Worm (Caenorhabditis elegans): ENCODE results near the gene nhr-42.

Gene nhr-42

DNA sequence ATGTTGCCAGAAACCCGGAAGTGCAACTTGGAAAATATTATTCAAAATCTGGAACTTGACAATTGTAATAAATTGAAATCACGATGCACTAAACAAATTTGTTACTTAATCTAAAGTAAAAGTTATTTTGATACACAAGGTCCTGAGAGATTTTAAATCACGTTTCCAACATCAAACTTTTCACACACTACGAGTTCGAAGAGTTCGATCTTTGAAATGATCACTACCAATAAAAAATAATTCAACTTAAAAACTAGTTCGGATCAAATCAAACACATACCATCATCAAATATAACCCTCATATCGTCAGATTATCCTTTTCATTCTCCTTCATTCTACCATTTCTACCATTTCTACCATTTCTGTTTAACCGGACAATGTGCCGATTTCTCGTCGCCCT, 7.3 kb downstream of the nhr-42 start, which contains the start of gene spig-10:
Gene spig-10 (plus strand): TSS at position 301 of the 400 bp plus-strand sequence.
- TF ChIP-seq Y22D7AL.16 (tag; optimal IDR thresholded peaks at IDR 0.05) (no peak), K09A11.1 (tag; optimal IDR thresholded peaks at IDR 0.05; ENCODE audit: insufficient read depth) (no peak), hlh-8 (tag; optimal IDR thresholded peaks at IDR 0.05) (no peak), pha-2 (tag; optimal IDR thresholded peaks at IDR 0.05) (no peak)

DNA sequence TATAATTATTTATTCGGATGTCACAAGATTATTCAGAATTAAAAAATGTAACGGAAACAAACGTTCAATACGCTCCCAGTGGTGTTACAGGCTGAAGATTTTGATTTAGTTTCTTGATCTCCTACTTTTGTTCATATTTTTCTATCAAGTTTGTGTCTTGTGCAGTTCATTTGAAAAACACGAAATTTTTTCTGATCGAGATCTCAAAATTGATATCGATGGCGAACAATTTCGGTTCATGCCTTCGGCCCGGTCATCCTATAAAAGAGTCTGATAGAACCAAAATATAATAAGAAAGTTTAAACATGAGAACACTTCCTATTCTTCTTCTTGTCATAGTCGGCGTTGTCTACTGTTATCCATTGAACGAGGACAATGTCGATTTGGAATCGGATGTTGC, 8.7 kb downstream of the nhr-42 start, which contains the start of gene drd-10:
Gene drd-10 (plus strand): TSS at position 301 of the 400 bp plus-strand sequence.
- TF ChIP-seq ref-2 (tag; optimal IDR thresholded peaks at IDR 0.05) (no peak), ahr-1 (tag; optimal IDR thresholded peaks at IDR 0.05) (no peak), ama-1 (optimal IDR thresholded peaks at IDR 0.05) (no peak), nhr-11 (tag; optimal IDR thresholded peaks at IDR 0.05) (no peak), madf-2 (tag; optimal IDR thresholded peaks at IDR 0.05) (no peak), pax-1 (tag; optimal IDR thresholded peaks at IDR 0.05) (no peak), odd-2 (tag; optimal IDR thresholded peaks at IDR 0.05) (no peak), ets-4 (tag; optimal IDR thresholded peaks at IDR 0.05) (no peak), ceh-18 (tag; optimal IDR thresholded peaks at IDR 0.05) (no peak), elt-2 (tag; optimal IDR thresholded peaks at IDR 0.05) (no peak), mec-3 (tag; optimal IDR thresholded peaks at IDR 0.05; ENCODE audit: borderline replicate concordance) (no peak), ceh-14 (tag; optimal IDR thresholded peaks at IDR 0.05) (no peak)

DNA sequence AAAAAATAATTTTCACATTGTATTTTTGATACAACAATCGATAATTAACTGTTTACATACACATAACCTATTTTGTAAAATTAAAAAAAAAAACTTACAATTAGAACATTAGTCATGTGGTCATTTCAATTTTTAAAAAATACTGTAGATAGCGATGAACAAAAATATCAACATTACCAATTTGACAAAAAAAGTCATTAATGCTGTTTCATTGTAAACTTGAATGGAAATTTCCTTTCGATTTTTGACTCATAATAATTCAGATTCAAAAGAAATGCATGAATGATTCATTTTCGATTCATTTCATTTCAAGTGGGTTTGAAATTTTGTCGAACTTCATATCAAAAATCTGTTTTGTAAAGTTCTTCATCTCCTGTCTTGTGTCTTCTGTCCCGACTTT, 10.8 kb downstream of the nhr-42 start, which contains the start of gene C33G8.2:
Gene C33G8.2 (plus strand): TSS at position 301 of the 400 bp plus-strand sequence.
- no peak for TF ChIP-seq rnt-1 (tag; optimal IDR thresholded peaks at IDR 0.05)
- no peak for TF ChIP-seq hlh-30 (tag; optimal IDR thresholded peaks at IDR 0.05; ENCODE audit: insufficient read depth)
- TF ChIP-seq K02D7.2 (tag; optimal IDR thresholded peaks at IDR 0.05), result no peak
- no peak for TF ChIP-seq T23F11.4 (GFP tag; optimal IDR thresholded peaks at IDR 0.05)
- TF ChIP-seq mec-3 (tag; optimal IDR thresholded peaks at IDR 0.05; ENCODE audit: borderline replicate concordance), result no peak
- no peak for TF ChIP-seq ahr-1 (tag; optimal IDR thresholded peaks at IDR 0.05)
- no peak for TF ChIP-seq sdc-2 (tag; optimal IDR thresholded peaks at IDR 0.05)
- no peak for TF ChIP-seq pax-1 (tag; optimal IDR thresholded peaks at IDR 0.05)
- no peak for TF ChIP-seq pag-3 (tag; optimal IDR thresholded peaks at IDR 0.05; ENCODE audit: borderline replicate concordance)
- no peak for TF ChIP-seq fax-1 (tag; optimal IDR thresholded peaks at IDR 0.05)
- TF ChIP-seq hlh-15 (tag; optimal IDR thresholded peaks at IDR 0.05), result no peak
- TF ChIP-seq pros-1 (tag; optimal IDR thresholded peaks at IDR 0.05), result no peak
- TF ChIP-seq ztf-16 (tag; optimal IDR thresholded peaks at IDR 0.05), result no peak
- no peak for TF ChIP-seq unc-86 (tag; optimal IDR thresholded peaks at IDR 0.05)
- TF ChIP-seq dve-1 (tag; optimal IDR thresholded peaks at IDR 0.05), result no peak
- TF ChIP-seq ceh-14 (tag; optimal IDR thresholded peaks at IDR 0.05), result no peak
- no peak for TF ChIP-seq ama-1 (optimal IDR thresholded peaks at IDR 0.05)
- TF ChIP-seq pha-2 (tag; optimal IDR thresholded peaks at IDR 0.05), result no peak
- no peak for TF ChIP-seq ceh-2 (tag; optimal IDR thresholded peaks at IDR 0.05)
- no peak for TF ChIP-seq syd-9 (tag; optimal IDR thresholded peaks at IDR 0.05)

DNA sequence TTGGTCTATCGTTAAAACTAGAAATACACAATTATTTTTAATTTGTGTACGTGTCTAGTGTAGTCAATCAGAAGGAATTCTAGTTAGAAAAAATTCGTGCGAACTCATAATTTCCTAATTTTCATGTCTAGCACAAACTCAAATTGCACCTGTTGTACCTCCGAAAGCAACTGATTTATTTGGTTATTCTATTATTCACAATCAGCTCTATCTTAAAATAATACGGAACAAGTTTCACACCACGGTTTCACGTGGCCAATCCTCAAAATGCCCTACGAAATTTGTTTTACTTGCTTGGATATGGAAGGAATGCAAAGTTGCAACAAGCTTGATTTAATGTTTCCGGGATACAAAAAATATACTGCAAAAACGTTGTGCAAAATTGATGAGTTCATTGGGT, 14.0 kb downstream of the nhr-42 start, which contains the start of gene srw-127:
Gene srw-127 (plus strand): TSS at position 301 of the 400 bp plus-strand sequence.
- no peak for TF ChIP-seq T23F11.4 (GFP tag; optimal IDR thresholded peaks at IDR 0.05)
- no peak for TF ChIP-seq nfya-1 (tag; optimal IDR thresholded peaks at IDR 0.05)

DNA sequence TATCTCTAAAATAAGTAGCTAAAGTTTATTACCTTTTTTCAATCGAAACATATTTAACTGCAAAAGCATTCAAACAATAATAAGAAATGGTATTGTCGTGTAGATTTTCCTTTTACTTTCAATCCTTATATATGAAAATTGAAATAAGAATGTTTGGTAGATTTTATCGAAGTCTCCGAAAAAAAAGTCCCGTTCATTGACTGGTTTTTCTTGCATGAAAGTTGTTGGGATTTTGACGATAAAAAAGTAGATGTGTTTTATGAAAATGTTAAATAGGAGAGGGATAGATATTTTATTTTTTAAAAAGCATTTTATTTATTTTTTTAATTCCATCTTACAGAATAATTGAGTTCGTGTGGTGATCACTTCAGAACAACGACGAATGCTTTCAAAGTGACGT, 17.3 kb downstream of the nhr-42 start, which contains the start of gene C33G8.13:
Gene C33G8.13 (minus strand): TSS at position 101 of the 400 bp plus-strand sequence.
- TF ChIP-seq K09A11.1 (tag; optimal IDR thresholded peaks at IDR 0.05; ENCODE audit: insufficient read depth) (no peak), lim-6 (tag; optimal IDR thresholded peaks at IDR 0.05) (no peak), ceh-19 (GFP tag; optimal IDR thresholded peaks at IDR 0.05) (no peak), pha-2 (tag; optimal IDR thresholded peaks at IDR 0.05) (no peak), pag-3 (tag; optimal IDR thresholded peaks at IDR 0.05; ENCODE audit: borderline replicate concordance) (no peak), K02D7.2 (tag; optimal IDR thresholded peaks at IDR 0.05) (no peak), hlh-6 (tag; optimal IDR thresholded peaks at IDR 0.05) (no peak), madf-2 (tag; optimal IDR thresholded peaks at IDR 0.05) (no peak), pqm-1 (tag; optimal IDR thresholded peaks at IDR 0.05) (no peak), sox-4 (tag; optimal IDR thresholded peaks at IDR 0.05) (no peak), C08G9.2 (tag; optimal IDR thresholded peaks at IDR 0.05) (no peak), che-1 (tag; optimal IDR thresholded peaks at IDR 0.05) (no peak), ref-2 (tag; optimal IDR thresholded peaks at IDR 0.05) (no peak), nhr-11 (tag; optimal IDR thresholded peaks at IDR 0.05) (no peak), dmd-4 (tag; optimal IDR thresholded peaks at IDR 0.05; ENCODE audit: borderline replicate concordance) (no peak)

Data from whole organism, late embryonic.